Fruit fly (Drosophila melanogaster) whole organism, prepupa: ENCODE measurements around the gene Apl.

ENCODE experiments used
- Blimp-1 ChIP-seq: fragments of 200-800 bp; sonication (Bioruptor generic); optimal IDR thresholded peaks from 3 replicates; lab custom pipeline; 2017; ENCODE audit warnings: missing biosample characterization, missing genetic modification characterization, mild to moderate bottlenecking, moderate library complexity, missing genetic modification reagents
- CG11902 ChIP-seq: fragments of 200-800 bp; sonication (Bioruptor generic); optimal IDR thresholded peaks from 3 replicates; lab custom pipeline; 2016; ENCODE audit warnings: missing biosample characterization, missing genetic modification characterization
- CG31627 ChIP-seq: fragments of 200-800 bp; sonication (Bioruptor generic); optimal IDR thresholded peaks from 3 replicates; lab custom pipeline; 2016; ENCODE audit warnings: missing biosample characterization, missing genetic modification characterization
- CG6792 ChIP-seq: fragments of 200-800 bp; sonication (Bioruptor generic); optimal IDR thresholded peaks from 3 replicates; lab custom pipeline; 2016; ENCODE audit warnings: missing biosample characterization, missing genetic modification characterization
- Hr38 ChIP-seq: sonication (Bioruptor generic); optimal IDR thresholded peaks from 2 replicates; lab custom pipeline; 2016; ENCODE audit warnings: missing biosample characterization, missing genetic modification characterization
- Sox15 ChIP-seq: fragments of 200-800 bp; sonication (Bioruptor generic); optimal IDR thresholded peaks from 3 replicates; lab custom pipeline; 2016; ENCODE audit warnings: missing biosample characterization, missing genetic modification characterization
- acj6 ChIP-seq: fragments of 200-800 bp; sonication (Bioruptor generic); optimal IDR thresholded peaks from 3 replicates; lab custom pipeline; 2016; ENCODE audit warnings: missing biosample characterization, missing genetic modification characterization

dm6 chr3L:16545511-16545910, 49.5 kb upstream of the Apl start, which contains the start of gene CG13033:
- TF ChIP-seq CG11902 (no peak), Hr38 (GFP tag; lab: Kevin White, UChicago) (no peak), CG31627 (GFP tag; lab: Kevin White, UChicago) (no peak), Blimp-1 (GFP tag; lab: Kevin White, UChicago) (no peak), Sox15 (no peak), CG6792 (GFP tag; lab: Kevin White, UChicago) (no peak), acj6 (GFP tag; lab: Kevin White, UChicago) (no peak)
